Worm (Caenorhabditis elegans) whole organism, L1 larva: ENCODE data around the gene vps-36.

Experiments used
- C04F5.9 ChIP-seq: sonication (generic microtip); optimal IDR thresholded peaks from 2 replicates; lab custom pipeline; 2016; ENCODE audit warnings: missing genetic modification characterization, missing compliant biosample characterization
- C16A3.4 ChIP-seq: fragments of 150-350 bp; optimal IDR thresholded peaks from 2 replicates; lab custom pipeline; 2014; ENCODE audit warnings: missing biosample characterization, missing genetic modification characterization
- F16B12.6 ChIP-seq: fragments of 150-350 bp; optimal IDR thresholded peaks from 2 replicates; lab custom pipeline; 2014; ENCODE audit warnings: missing biosample characterization, missing genetic modification characterization
- Y116A8C.19 ChIP-seq: sonication (generic microtip); optimal IDR thresholded peaks from 2 replicates; lab custom pipeline; 2016; ENCODE audit warnings: missing compliant biosample characterization, missing genetic modification characterization, borderline replicate concordance
- aha-1 ChIP-seq: fragments of 150-350 bp; optimal IDR thresholded peaks from 2 replicates; lab custom pipeline; 2014; ENCODE audit warnings: missing biosample characterization, missing genetic modification characterization
- alr-1 ChIP-seq: fragments of 200-800 bp; sonication (Bioruptor generic); optimal IDR thresholded peaks from 2 replicates; lab custom pipeline; 2018; ENCODE audit warnings: borderline replicate concordance, mild to moderate bottlenecking, missing genetic modification characterization, missing compliant biosample characterization
- aly-2 ChIP-seq: fragments of 150-350 bp; optimal IDR thresholded peaks from 2 replicates; lab custom pipeline; 2014; ENCODE audit warnings: missing biosample characterization, missing genetic modification characterization
- blmp-1 ChIP-seq: fragments of 150-350 bp; optimal IDR thresholded peaks from 2 replicates; lab custom pipeline; 2014; ENCODE audit warnings: missing biosample characterization, missing genetic modification characterization
- ceh-63 ChIP-seq: fragments of 200-800 bp; sonication (Bioruptor generic); optimal IDR thresholded peaks from 2 replicates; lab custom pipeline; 2018; ENCODE audit warnings: mild to moderate bottlenecking, missing genetic modification characterization, missing compliant biosample characterization
- ceh-8 ChIP-seq: fragments of 200-800 bp; sonication (Bioruptor generic); optimal IDR thresholded peaks from 2 replicates; lab custom pipeline; 2018; ENCODE audit warnings: mild to moderate bottlenecking, missing genetic modification characterization, moderate library complexity, missing compliant biosample characterization
- ceh-90 ChIP-seq: sonication (generic microtip); optimal IDR thresholded peaks from 2 replicates; lab custom pipeline; 2016; ENCODE audit warnings: missing genetic modification characterization, missing compliant biosample characterization
- dpl-1 ChIP-seq, 3 experiments: fragments of 150-350 bp in 2 of 3; sonication (generic microtip) in 1 of 3; optimal IDR thresholded peaks; 2 replicates each; lab custom pipeline; 2014 to 2017; ENCODE audit warnings: missing biosample characterization in 3 of 3, missing genetic modification characterization in 3 of 3, missing genetic modification reagents in 3 of 3
- dsc-1 ChIP-seq: sonication (generic microtip); optimal IDR thresholded peaks from 2 replicates; lab custom pipeline; 2016; ENCODE audit warnings: mild to moderate bottlenecking, missing genetic modification characterization, missing compliant biosample characterization
- efl-1 ChIP-seq, 4 experiments: fragments of 150-350 bp; optimal IDR thresholded peaks in 3 of 4; peaks in 1 of 4; 1 replicate in 1 of 4; 2 replicates in 3 of 4; lab custom pipeline; 2014; ENCODE audit warnings: missing biosample characterization in 2 of 4, missing genetic modification characterization in 2 of 4, missing genetic modification reagents in 2 of 4
- egl-13 ChIP-seq: sonication (generic microtip); optimal IDR thresholded peaks from 2 replicates; lab custom pipeline; 2016; ENCODE audit warnings: missing genotype, missing genetic modification reagents, missing genetic modification characterization, missing compliant biosample characterization
- elt-2 ChIP-seq: sonication (generic microtip); optimal IDR thresholded peaks from 2 replicates; lab custom pipeline; 2016; ENCODE audit warnings: missing genetic modification characterization, mild to moderate bottlenecking, inconsistent platforms, missing compliant biosample characterization, missing genetic modification reagents
- elt-3 ChIP-seq, 6 experiments: fragments of 150-350 bp in 1 of 6; sonication (generic microtip); optimal IDR thresholded peaks; 2 replicates each; lab custom pipeline; 2017 to 2018; ENCODE audit warnings: missing biosample characterization in 6 of 6, missing genetic modification characterization in 6 of 6, inconsistent platforms in 1 of 6
- ets-5 ChIP-seq: fragments of 200-800 bp; sonication (Bioruptor generic); IDR thresholded peaks from 2 replicates; pipeline ENCODE4 v1.3.6; 2022; ENCODE audit warnings: missing genetic modification characterization, missing compliant biosample characterization
- fkh-10 ChIP-seq: sonication (generic microtip); optimal IDR thresholded peaks from 2 replicates; lab custom pipeline; 2017; ENCODE audit warnings: missing biosample characterization, missing genetic modification reagents, missing genetic modification characterization
- fkh-4 ChIP-seq: sonication (generic microtip); optimal IDR thresholded peaks from 2 replicates; lab custom pipeline; 2016; ENCODE audit warnings: missing compliant biosample characterization, missing genetic modification characterization, borderline replicate concordance
- grh-1 ChIP-seq: fragments of 200-800 bp; sonication (Bioruptor generic); IDR thresholded peaks from 2 replicates; pipeline ENCODE4 v1.3.6; 2022; ENCODE audit warnings: missing genetic modification reagents, missing genetic modification characterization, missing compliant biosample characterization
- hlh-4 ChIP-seq: sonication (generic microtip); optimal IDR thresholded peaks from 2 replicates; lab custom pipeline; 2016; ENCODE audit warnings: mild to moderate bottlenecking, missing genetic modification characterization, missing compliant biosample characterization
- hpl-2 ChIP-seq: fragments of 150-350 bp; optimal IDR thresholded peaks from 2 replicates; lab custom pipeline; 2014; ENCODE audit warnings: missing biosample characterization, missing genetic modification reagents, missing genetic modification characterization
- isw-1 ChIP-seq: fragments of 200-800 bp; sonication (Bioruptor generic); IDR thresholded peaks from 2 replicates; pipeline ENCODE4 v1.3.6; 2022; ENCODE audit warnings: missing genetic modification characterization, missing compliant biosample characterization
- jun-1 ChIP-seq: fragments of 150-350 bp; optimal IDR thresholded peaks from 2 replicates; lab custom pipeline; 2014; ENCODE audit warnings: missing biosample characterization, missing genetic modification reagents, missing genetic modification characterization
- lin-15B ChIP-seq: fragments of 150-350 bp; sonication (generic microtip); optimal IDR thresholded peaks from 3 replicates; lab custom pipeline; 2014; ENCODE audit warnings: missing biosample characterization, missing genetic modification characterization
- lin-39 ChIP-seq: fragments of 150-350 bp; optimal IDR thresholded peaks from 2 replicates; lab custom pipeline; 2014; ENCODE audit warnings: missing biosample characterization, missing genetic modification reagents, missing genetic modification characterization
- mef-2 ChIP-seq: fragments of 150-350 bp; optimal IDR thresholded peaks from 2 replicates; lab custom pipeline; 2014; ENCODE audit warnings: missing biosample characterization, missing genetic modification characterization
- mep-1 ChIP-seq: fragments of 150-350 bp; optimal IDR thresholded peaks from 2 replicates; lab custom pipeline; 2014; ENCODE audit warnings: missing biosample characterization, missing genetic modification characterization
- nhr-20 ChIP-seq: sonication (generic microtip); optimal IDR thresholded peaks from 2 replicates; lab custom pipeline; 2016; ENCODE audit warnings: mild to moderate bottlenecking, missing genetic modification characterization, missing compliant biosample characterization
- nhr-237 ChIP-seq: fragments of 150-350 bp; optimal IDR thresholded peaks from 2 replicates; lab custom pipeline; 2014; ENCODE audit warnings: missing biosample characterization, missing genetic modification characterization
- nhr-71 ChIP-seq: sonication (generic microtip); optimal IDR thresholded peaks from 2 replicates; lab custom pipeline; 2016; ENCODE audit warnings: mild to moderate bottlenecking, missing genetic modification characterization, moderate library complexity, missing compliant biosample characterization
- nhr-77 ChIP-seq: fragments of 150-350 bp; optimal IDR thresholded peaks from 2 replicates; lab custom pipeline; 2014; ENCODE audit warnings: missing biosample characterization, missing genetic modification characterization
- nhr-85 ChIP-seq: sonication (generic microtip); peaks from one replicate; lab custom pipeline; 2016; ENCODE audit warnings: missing genetic modification characterization, inconsistent platforms, missing compliant biosample characterization
- nhr-90 ChIP-seq: sonication (generic microtip); optimal IDR thresholded peaks from 2 replicates; lab custom pipeline; 2016; ENCODE audit warnings: mild to moderate bottlenecking, missing genetic modification characterization, missing compliant biosample characterization; ENCODE audit not compliant: poor library complexity
- pag-3 ChIP-seq: sonication (generic microtip); optimal IDR thresholded peaks from 2 replicates; lab custom pipeline; 2017; ENCODE audit warnings: missing genetic modification characterization, mild to moderate bottlenecking, missing compliant biosample characterization, antibody characterized with exemption, borderline replicate concordance; ENCODE audit not compliant: insufficient read depth
- pax-3 ChIP-seq: fragments of 200-800 bp; sonication (Bioruptor generic); optimal IDR thresholded peaks from 2 replicates; lab custom pipeline; 2018; ENCODE audit warnings: mild to moderate bottlenecking, missing genetic modification characterization, moderate library complexity, missing compliant biosample characterization
- pqm-1 ChIP-seq: sonication (generic microtip); optimal IDR thresholded peaks from 3 replicates; lab custom pipeline; 2017; ENCODE audit warnings: missing biosample characterization, missing genetic modification characterization
- rnt-1 ChIP-seq: sonication (generic microtip); optimal IDR thresholded peaks from 2 replicates; lab custom pipeline; 2016; ENCODE audit warnings: mild to moderate bottlenecking, missing genetic modification characterization, moderate library complexity, missing compliant biosample characterization
- snpc-4 ChIP-seq: fragments of 150-350 bp; optimal IDR thresholded peaks from 2 replicates; lab custom pipeline; 2014; ENCODE audit warnings: missing biosample characterization, missing genetic modification characterization
- snu-23 ChIP-seq: sonication (generic microtip); optimal IDR thresholded peaks from 2 replicates; lab custom pipeline; 2016; ENCODE audit warnings: missing genetic modification characterization, missing compliant biosample characterization
- swsn-7 ChIP-seq: sonication (generic microtip); optimal IDR thresholded peaks from 2 replicates; lab custom pipeline; 2016; ENCODE audit warnings: missing genetic modification characterization, missing compliant biosample characterization
- tbx-2 ChIP-seq: sonication (generic microtip); optimal IDR thresholded peaks from 2 replicates; lab custom pipeline; 2016; ENCODE audit warnings: missing genetic modification characterization, missing compliant biosample characterization
- unc-130 ChIP-seq: fragments of 150-350 bp; optimal IDR thresholded peaks from 2 replicates; lab custom pipeline; 2017; ENCODE audit warnings: missing biosample characterization, missing genetic modification characterization, inconsistent platforms
- unc-62 ChIP-seq: fragments of 150-350 bp; optimal IDR thresholded peaks from 2 replicates; lab custom pipeline; 2014; ENCODE audit warnings: missing biosample characterization, missing genetic modification reagents, missing genetic modification characterization
- unc-86 ChIP-seq: sonication (generic microtip); optimal IDR thresholded peaks from 2 replicates; lab custom pipeline; 2016; ENCODE audit warnings: missing genetic modification characterization, missing compliant biosample characterization
- unc-98 ChIP-seq: fragments of 200-800 bp; sonication (Bioruptor generic); IDR thresholded peaks from 2 replicates; pipeline ENCODE4 v1.3.6; 2022; ENCODE audit warnings: missing genetic modification characterization, missing compliant biosample characterization
- vab-15 ChIP-seq: sonication (generic microtip); optimal IDR thresholded peaks from 2 replicates; lab custom pipeline; 2017; ENCODE audit warnings: missing genotype, mild to moderate bottlenecking, missing genetic modification characterization, missing compliant biosample characterization
- xbp-1 ChIP-seq: sonication (generic microtip); optimal IDR thresholded peaks from 2 replicates; lab custom pipeline; 2016; ENCODE audit warnings: missing genetic modification characterization, missing compliant biosample characterization
- zip-4 ChIP-seq: fragments of 200-800 bp; sonication (Bioruptor generic); optimal IDR thresholded peaks from 2 replicates; lab custom pipeline; 2018; ENCODE audit warnings: mild to moderate bottlenecking, missing genetic modification characterization, moderate library complexity, missing compliant biosample characterization
- ztf-11 ChIP-seq, 2 experiments: sonication (generic microtip); optimal IDR thresholded peaks; 2 replicates each; lab custom pipeline; 2016 to 2017; ENCODE audit warnings: missing genetic modification characterization in 2 of 2, missing biosample characterization in 1 of 2, missing compliant biosample characterization in 1 of 2
- ztf-4 ChIP-seq: fragments of 150-350 bp; optimal IDR thresholded peaks from 2 replicates; lab custom pipeline; 2014; ENCODE audit warnings: missing biosample characterization, missing genetic modification characterization

vps-36 gene

ce11 chrV:10961448-10961870 is 990 bp upstream of the vps-36 start (continued):
- TF ChIP-seq Y116A8C.19 (tag; lab: Kevin White, UChicago) (no peak), vab-15 (tag; lab: Kevin White, UChicago) (no peak), rnt-1 (tag; lab: Kevin White, UChicago) (peak; percentile 42), unc-62 (GFP tag; lab: Kevin White, UChicago) (no peak), isw-1 (GFP tag; lab: Robert Waterston, UW) (peak; percentile 44), tbx-2 (tag; lab: Kevin White, UChicago) (peak; percentile 81), elt-3 (tag; optimal IDR thresholded peaks at IDR 0.05; lab: Kevin White, UChicago) (no peak), F16B12.6 (tag; lab: Kevin White, UChicago) (no peak), xbp-1 (tag; lab: Kevin White, UChicago) (peak; percentile 77), ets-5 (GFP tag; lab: Robert Waterston, UW) (no peak), ceh-63 (no peak), ceh-90 (tag; lab: Kevin White, UChicago) (no peak), snpc-4 (peak; percentile 6), hpl-2 (no peak), alr-1 (no peak), mef-2 (tag; lab: Kevin White, UChicago) (no peak), unc-130 (tag; lab: Kevin White, UChicago) (no peak), unc-98 (GFP tag; lab: Robert Waterston, UW) (no peak), pqm-1 (no peak), lin-39 (tag; lab: Kevin White, UChicago) (no peak), swsn-7 (tag; lab: Kevin White, UChicago) (peak; percentile 77), ceh-8 (GFP tag; lab: Kevin White, UChicago) (peak; percentile 74), C04F5.9 (tag; lab: Kevin White, UChicago) (no peak), dpl-1 (GFP tag; optimal IDR thresholded peaks at IDR 0.05; lab: Kevin White, UChicago) (peak in 2 of 3 experiments; percentile 23 to 42), egl-13 (peak; percentile 44), jun-1 (tag; lab: Kevin White, UChicago) (peak; percentile 15), nhr-77 (tag; lab: Kevin White, UChicago) (peak; percentile 48), elt-2 (tag; lab: Kevin White, UChicago) (no peak), hlh-4 (tag; lab: Kevin White, UChicago) (no peak), C16A3.4 (peak; percentile 50), grh-1 (no peak), dsc-1 (tag; lab: Kevin White, UChicago) (peak; percentile 95), zip-4 (GFP tag; lab: Kevin White, UChicago) (peak; percentile 18), blmp-1 (tag; lab: Kevin White, UChicago) (peak; percentile 73), unc-86 (tag; lab: Kevin White, UChicago) (peak; percentile 78), pag-3 (tag; lab: Kevin White, UChicago) (peak; percentile 5)

- no peak for TF ChIP-seq ztf-11 (tag; optimal IDR thresholded peaks at IDR 0.05; lab: Kevin White, UChicago)
- no peak for TF ChIP-seq fkh-4 (tag; lab: Kevin White, UChicago)
- no peak for TF ChIP-seq mep-1 (tag; lab: Kevin White, UChicago)
- TF ChIP-seq nhr-20 (tag; lab: Kevin White, UChicago), result peak; percentile 15
- peak; percentile 44 for TF ChIP-seq nhr-71 (tag; lab: Kevin White, UChicago)
- no peak for TF ChIP-seq efl-1 (optimal IDR thresholded peaks at IDR 0.05; lab: Kevin White, UChicago)
- TF ChIP-seq efl-1 (GFP tag; optimal IDR thresholded peaks at IDR 0.05 in 1 of 2; lab: Kevin White, UChicago), result peak in 1 of 2 experiments; percentile 89
- no peak for TF ChIP-seq aha-1 (tag; lab: Kevin White, UChicago)
- peak; percentile 15 for TF ChIP-seq elt-2 (tag; lab: Kevin White, UChicago)
- TF ChIP-seq lin-15B (tag; lab: Kevin White, UChicago), result no peak
- no peak for TF ChIP-seq nhr-77 (tag; lab: Kevin White, UChicago)
- peak; percentile 33 for TF ChIP-seq ztf-4 (tag; lab: Kevin White, UChicago)
- TF ChIP-seq ceh-90 (tag; lab: Kevin White, UChicago), result no peak
- peak; percentile 50 for TF ChIP-seq nhr-90 (tag; lab: Kevin White, UChicago)
- TF ChIP-seq snu-23, result peak; percentile 14
- TF ChIP-seq aly-2 (tag; lab: Kevin White, UChicago), result peak; percentile 44
- TF ChIP-seq unc-62 (GFP tag; lab: Kevin White, UChicago), result no peak
- no peak for TF ChIP-seq xbp-1 (tag; lab: Kevin White, UChicago)
- no peak for TF ChIP-seq nhr-237
- TF ChIP-seq nhr-85 (tag; lab: Kevin White, UChicago), result peak; percentile 58
- no peak for TF ChIP-seq pax-3 (tag; lab: Kevin White, UChicago)
- TF ChIP-seq fkh-10 (GFP tag; lab: Kevin White, UChicago), result no peak
Measured at ce11 chrV:10958322-10958900, 2.1 kb downstream of the vps-36 start, which contains the start of gene pigt-1. Gene pigt-1 (minus strand): TSS chrV:10958821.
